Fruit fly (Drosophila melanogaster): ENCODE data around the gene PVRAP.

PVRAP gene

DNA sequence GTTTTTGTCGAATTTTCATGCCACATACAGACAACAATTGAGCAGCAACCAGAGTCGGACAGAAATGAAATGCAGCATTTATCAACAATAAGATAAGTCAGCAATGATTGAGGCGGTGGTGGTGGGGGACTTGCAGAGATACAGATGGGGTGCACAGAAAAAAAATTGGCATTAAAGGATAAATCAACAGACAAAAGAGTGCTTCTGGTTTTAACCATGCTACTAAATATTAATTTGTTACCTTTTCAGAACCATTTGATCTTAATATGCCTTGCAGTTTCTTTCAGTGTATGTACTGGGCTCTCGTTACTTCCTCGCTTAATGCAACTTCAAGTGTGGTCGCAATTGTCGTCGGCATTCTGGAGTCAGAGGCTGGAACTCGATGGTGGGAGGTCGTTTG, 8.3 kb upstream of the PVRAP start (continued):
- no peak for TF ChIP-seq btn (GFP tag; optimal IDR thresholded peaks at IDR 0.05)
- TF ChIP-seq CG14441 (GFP tag; IDR thresholded peaks at IDR 0.05): 0 out of 2 replicates have a peak, but pooled peaks have one; percentile 16
- peak; percentile 17 for TF ChIP-seq shn (GFP tag; optimal IDR thresholded peaks at IDR 0.05)
- no peak for TF ChIP-seq Ets97D (GFP tag; optimal IDR thresholded peaks at IDR 0.05)
- no peak for TF ChIP-seq CG16863 (GFP tag; optimal IDR thresholded peaks at IDR 0.05)
- TF ChIP-seq CG12071 (GFP tag; optimal IDR thresholded peaks at IDR 0.05): no peak
- no peak for TF ChIP-seq Meics (GFP tag; optimal IDR thresholded peaks at IDR 0.05)
- peak in 1 of 3 experiments; percentile 59 for TF ChIP-seq lola (GFP tag; optimal IDR thresholded peaks at IDR 0.05)
- no peak for TF ChIP-seq exex (tag; optimal IDR thresholded peaks at IDR 0.05)
- no peak for TF ChIP-seq NFAT (GFP tag; IDR thresholded peaks at IDR 0.05)
- TF ChIP-seq NC2α (GFP tag; optimal IDR thresholded peaks at IDR 0.05): no peak
- peak; percentile 75 for TF ChIP-seq CG4820 (GFP tag; optimal IDR thresholded peaks at IDR 0.05)
- no peak for TF ChIP-seq HmgZ (tag; optimal IDR thresholded peaks at IDR 0.05)
- peak; percentile 57 for TF ChIP-seq CG5245 (GFP tag; optimal IDR thresholded peaks at IDR 0.05)
- TF ChIP-seq caup (GFP tag; optimal IDR thresholded peaks at IDR 0.05; ENCODE audit: severe bottlenecking): no peak
- TF ChIP-seq Med (GFP tag): peak; percentile 69
- no peak for TF ChIP-seq CG10274 (GFP tag; optimal IDR thresholded peaks at IDR 0.05)
- TF ChIP-seq CG2678 (tag; optimal IDR thresholded peaks at IDR 0.05): peak; percentile 57
- TF ChIP-seq CG3407 (GFP tag; optimal IDR thresholded peaks at IDR 0.05): peak; percentile 36
- TF ChIP-seq CG42726 (GFP tag; IDR thresholded peaks at IDR 0.05; ENCODE audit: partially characterized antibody): no peak
- no peak for TF ChIP-seq CG9437 (GFP tag; optimal IDR thresholded peaks at IDR 0.05)
- TF ChIP-seq bab2 (GFP tag; optimal IDR thresholded peaks at IDR 0.05): peak; percentile 70
- no peak for TF ChIP-seq mam (GFP tag; optimal IDR thresholded peaks at IDR 0.05)

DNA sequence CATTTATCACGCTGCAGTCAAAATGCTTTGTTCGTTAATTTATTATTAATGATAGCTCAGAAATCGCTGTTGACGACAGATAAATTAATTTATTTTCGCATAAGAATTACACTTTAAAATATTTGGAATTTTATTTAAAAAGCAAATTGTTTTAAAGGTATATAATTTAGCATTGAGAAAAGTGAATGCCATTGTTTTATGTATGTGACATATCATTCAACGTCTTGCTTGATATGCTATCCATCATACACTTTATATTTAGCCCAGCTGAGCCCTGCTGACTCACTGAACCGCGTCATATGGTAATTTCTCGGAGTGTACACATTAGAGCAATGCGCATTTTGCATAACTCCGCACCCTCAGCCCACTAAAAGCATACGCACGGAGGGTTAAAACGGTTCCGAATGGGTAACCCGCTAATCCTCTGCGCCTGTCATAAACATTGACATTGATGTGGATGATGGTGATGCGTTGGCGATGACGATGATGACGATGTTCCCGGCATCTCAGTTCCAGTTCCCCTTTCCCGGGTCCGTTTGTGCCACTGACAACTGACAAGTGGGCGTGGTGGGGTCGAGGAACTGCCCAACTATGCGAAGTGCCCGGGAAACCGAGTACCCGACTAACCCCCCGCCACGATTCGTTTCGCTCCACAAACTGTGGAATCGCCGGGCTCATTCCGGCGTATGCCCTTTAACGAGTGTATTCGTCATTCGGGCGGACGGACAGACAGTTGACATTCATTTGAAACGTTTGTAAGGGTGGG, 7.4 kb upstream of the PVRAP start:
- TF ChIP-seq Ssrp (tag; optimal IDR thresholded peaks at IDR 0.05): peak; percentile 11
- no peak for TF ChIP-seq dimm (GFP tag; IDR thresholded peaks at IDR 0.05)
- 0 out of 2 replicates have a peak, but pooled peaks have one; percentile 16 for TF ChIP-seq CG6689 (GFP tag; IDR thresholded peaks at IDR 0.05)
- TF ChIP-seq eve (GFP tag; optimal IDR thresholded peaks at IDR 0.05): peak in 1 of 2 experiments; percentile 2
- TF ChIP-seq D (optimal IDR thresholded peaks at IDR 0.05): no peak
- peak; percentile 55 for TF ChIP-seq D (GFP tag; optimal IDR thresholded peaks at IDR 0.05)
- peak; percentile 2 for TF ChIP-seq Meics (GFP tag; optimal IDR thresholded peaks at IDR 0.05)
- peak; percentile 25 for TF ChIP-seq dmrt11E (tag; optimal IDR thresholded peaks at IDR 0.05)
- TF ChIP-seq abd-A (tag; optimal IDR thresholded peaks at IDR 0.05): peak; percentile 59
- TF ChIP-seq sens (GFP tag): peak; percentile 80
- TF ChIP-seq zf30C (GFP tag; optimal IDR thresholded peaks at IDR 0.05): peak; percentile 7
- TF ChIP-seq CG11504 (tag; optimal IDR thresholded peaks at IDR 0.05): peak; percentile 51
- TF ChIP-seq jigr1 (GFP tag; IDR thresholded peaks at IDR 0.05): no peak
- TF ChIP-seq tin (GFP tag; optimal IDR thresholded peaks at IDR 0.05): peak; percentile 19
- TF ChIP-seq CG17359 (tag; optimal IDR thresholded peaks at IDR 0.05): peak; percentile 5
- peak; percentile 64 for TF ChIP-seq phol (tag; optimal IDR thresholded peaks at IDR 0.05)
- TF ChIP-seq CG7556 (GFP tag; optimal IDR thresholded peaks at IDR 0.05): peak; percentile 3
- no peak for TF ChIP-seq lola (GFP tag; optimal IDR thresholded peaks at IDR 0.05)
- no peak for TF ChIP-seq Bteb2 (GFP tag; optimal IDR thresholded peaks at IDR 0.05)
- peak; percentile 50 for TF ChIP-seq CG14710 (tag; optimal IDR thresholded peaks at IDR 0.05)
- peak; percentile 63 for TF ChIP-seq kni (GFP tag; optimal IDR thresholded peaks at IDR 0.05)
- TF ChIP-seq dmrt99B (tag; optimal IDR thresholded peaks at IDR 0.05): peak; percentile 23
- TF ChIP-seq CG14014 (GFP tag; IDR thresholded peaks at IDR 0.05): no peak
- TF ChIP-seq Blimp-1 (GFP tag; optimal IDR thresholded peaks at IDR 0.05): peak; percentile 51
- peak; percentile 21 for TF ChIP-seq pros (GFP tag; optimal IDR thresholded peaks at IDR 0.05)
- 0 out of 3 replicates have a peak, but pooled peaks have one; percentile 13 for TF ChIP-seq CG11456 (GFP tag; IDR thresholded peaks at IDR 0.05)
- TF ChIP-seq pzg (GFP tag; optimal IDR thresholded peaks at IDR 0.05): no peak
- TF ChIP-seq CG15696 (tag; optimal IDR thresholded peaks at IDR 0.05): peak; percentile 47

All from whole organism, embryonic.